Fruit fly (Drosophila melanogaster): ENCODE data around the gene Pgant4.

Pgant4 gene

dm6 chr2L:3465918-3466727 lies 6.3 kb upstream of the Pgant4 start, which contains the start of the genes msl-2 and ND-PDSW (continued):
- TF ChIP-seq CG7928 (GFP tag; optimal IDR thresholded peaks at IDR 0.05) (no peak), Dbx (GFP tag; IDR thresholded peaks at IDR 0.05) (no peak), lilli (GFP tag; optimal IDR thresholded peaks at IDR 0.05) (no peak), danr (GFP tag; IDR thresholded peaks at IDR 0.05) (no peak), CG2129 (GFP tag; IDR thresholded peaks at IDR 0.05; ENCODE audit: partially characterized antibody) (no peak), Bteb2 (GFP tag; optimal IDR thresholded peaks at IDR 0.05) (no peak), CG10979 (tag; optimal IDR thresholded peaks at IDR 0.05) (no peak), nmo (GFP tag; optimal IDR thresholded peaks at IDR 0.05) (peak; percentile 37), kay (GFP tag; optimal IDR thresholded peaks at IDR 0.05) (no peak), Dref (GFP tag; IDR thresholded peaks at IDR 0.05) (peak; percentile 33; the same call in 1 of the 2 replicates), CG30020 (tag; optimal IDR thresholded peaks at IDR 0.05) (no peak), croc (GFP tag; conservative IDR thresholded peaks at IDR 0.05) (no peak), Chrac-16 (GFP tag; optimal IDR thresholded peaks at IDR 0.05) (no peak), pb (GFP tag; optimal IDR thresholded peaks at IDR 0.05) (no peak), CG13624 (GFP tag; optimal IDR thresholded peaks at IDR 0.05) (no peak), CG32767 (GFP tag; IDR thresholded peaks at IDR 0.05) (no peak), al (GFP tag; IDR thresholded peaks at IDR 0.05) (no peak), CG6854 (GFP tag; optimal IDR thresholded peaks at IDR 0.05) (no peak), CG17361 (GFP tag; IDR thresholded peaks at IDR 0.05) (no peak), CG6765 (GFP tag; optimal IDR thresholded peaks at IDR 0.05) (no peak), shn (GFP tag; optimal IDR thresholded peaks at IDR 0.05) (no peak), bbx (GFP tag; IDR thresholded peaks at IDR 0.05; ENCODE audit: partially characterized antibody) (peak; percentile 21; the same call in 1 of the 2 replicates), CG2678 (tag; optimal IDR thresholded peaks at IDR 0.05) (no peak), nom (GFP tag; optimal IDR thresholded peaks at IDR 0.05) (no peak), CG4820 (GFP tag; optimal IDR thresholded peaks at IDR 0.05) (no peak), tll (GFP tag; optimal IDR thresholded peaks at IDR 0.05) (no peak), p53 (GFP tag; optimal IDR thresholded peaks at IDR 0.05) (no peak), CG3995 (GFP tag; optimal IDR thresholded peaks at IDR 0.05) (peak; percentile 36), ewg (GFP tag; optimal IDR thresholded peaks at IDR 0.05) (no peak), HmgZ (tag; optimal IDR thresholded peaks at IDR 0.05) (peak; percentile 41), CG15514 (GFP tag; optimal IDR thresholded peaks at IDR 0.05) (peak; percentile 42), CG11093 (GFP tag; IDR thresholded peaks at IDR 0.05) (no peak), lab (GFP tag; optimal IDR thresholded peaks at IDR 0.05) (no peak), odd (GFP tag; optimal IDR thresholded peaks at IDR 0.05) (no peak), CG14441 (GFP tag; IDR thresholded peaks at IDR 0.05) (no peak), CG11560 (tag; IDR thresholded peaks at IDR 0.05) (no peak), Neu2 (GFP tag; optimal IDR thresholded peaks at IDR 0.05; ENCODE audit: borderline replicate concordance) (no peak), ara (GFP tag; IDR thresholded peaks at IDR 0.05) (no peak), z (GFP tag; IDR thresholded peaks at IDR 0.05) (no peak), CG17186 (GFP tag; optimal IDR thresholded peaks at IDR 0.05) (peak; percentile 6), gsb (GFP tag; IDR thresholded peaks at IDR 0.05) (no peak), sna (GFP tag; IDR thresholded peaks at IDR 0.05; ENCODE audit: partially characterized antibody) (no peak), MTF-1 (GFP tag; optimal IDR thresholded peaks at IDR 0.05; ENCODE audit: borderline replicate concordance) (no peak), CG9817 (tag; optimal IDR thresholded peaks at IDR 0.05) (no peak), ab (GFP tag; optimal IDR thresholded peaks at IDR 0.05) (no peak), CG10565 (GFP tag; optimal IDR thresholded peaks at IDR 0.05) (no peak), CG18476 (GFP tag; optimal IDR thresholded peaks at IDR 0.05) (no peak), CG8281 (tag; optimal IDR thresholded peaks at IDR 0.05) (no peak), Fer1 (GFP tag; optimal IDR thresholded peaks at IDR 0.05) (no peak)
